Worm (Caenorhabditis elegans): ENCODE measurements around the gene flp-3.

Gene flp-3

ce11 chrX:10130159-10130558, 37.4 kb upstream of the flp-3 start:
- TF ChIP-seq unc-120 (tag; optimal IDR thresholded peaks at IDR 0.05; ENCODE audit: poor library complexity, severe bottlenecking) (no peak), unc-62 (GFP tag; optimal IDR thresholded peaks at IDR 0.05) (peak; percentile 70), lin-32 (GFP tag; optimal IDR thresholded peaks at IDR 0.05) (no peak), hlh-1 (tag; optimal IDR thresholded peaks at IDR 0.05) (peak; percentile 23), flh-1 (GFP tag; optimal IDR thresholded peaks at IDR 0.05) (no peak), ceh-39 (tag; optimal IDR thresholded peaks at IDR 0.05) (no peak), ces-1 (GFP tag; optimal IDR thresholded peaks at IDR 0.05) (no peak), elt-1 (tag; optimal IDR thresholded peaks at IDR 0.05; ENCODE audit: borderline replicate concordance, insufficient read depth) (no peak)

- TF ChIP-seq ceh-83 (GFP tag; optimal IDR thresholded peaks at IDR 0.05) = peak; percentile 22
- TF ChIP-seq drap-1 (GFP tag; optimal IDR thresholded peaks at IDR 0.05) = no peak
These were observed 31.6 kb upstream of the flp-3 start for ce11 chrX:10124338-10124737.

- TF ChIP-seq drap-1 (GFP tag; optimal IDR thresholded peaks at IDR 0.05) (no peak), ceh-39 (tag; optimal IDR thresholded peaks at IDR 0.05) (no peak), elt-3 (tag; optimal IDR thresholded peaks at IDR 0.05) (no peak), mls-2 (tag; optimal IDR thresholded peaks at IDR 0.05) (no peak), ces-1 (GFP tag; optimal IDR thresholded peaks at IDR 0.05) (no peak), nhr-28 (tag; optimal IDR thresholded peaks at IDR 0.05) (no peak), bed-3 (GFP tag; optimal IDR thresholded peaks at IDR 0.05) (no peak), nhr-76 (tag; optimal IDR thresholded peaks at IDR 0.05) (no peak), elt-1 (tag; optimal IDR thresholded peaks at IDR 0.05; ENCODE audit: borderline replicate concordance, insufficient read depth) (no peak), sptf-1 (tag; optimal IDR thresholded peaks at IDR 0.05) (no peak), sem-2 (GFP tag; optimal IDR thresholded peaks at IDR 0.05) (no peak), mab-5 (tag; optimal IDR thresholded peaks at IDR 0.05) (no peak), unc-62 (GFP tag; optimal IDR thresholded peaks at IDR 0.05) (no peak), snpc-4 (tag; optimal IDR thresholded peaks at IDR 0.05) (no peak)
These were observed 30.3 kb upstream of the flp-3 start for ce11 chrX:10123015-10123414.

ce11 chrX:10113677-10114076, 20.9 kb upstream of the flp-3 start:
- TF ChIP-seq nhr-237 (tag; optimal IDR thresholded peaks at IDR 0.05) = no peak
- TF ChIP-seq ztf-11 (tag; optimal IDR thresholded peaks at IDR 0.05) = no peak
- no peak for TF ChIP-seq nhr-2 (tag; optimal IDR thresholded peaks at IDR 0.05)
- no peak for TF ChIP-seq cnd-1 (tag; optimal IDR thresholded peaks at IDR 0.05)
- TF ChIP-seq lin-32 (GFP tag; optimal IDR thresholded peaks at IDR 0.05) = no peak
- no peak for TF ChIP-seq ceh-39 (tag; optimal IDR thresholded peaks at IDR 0.05)

- TF ChIP-seq ceh-83 (GFP tag; optimal IDR thresholded peaks at IDR 0.05) (no peak), mep-1 (tag; optimal IDR thresholded peaks at IDR 0.05) (no peak), ceh-43 (GFP tag; optimal IDR thresholded peaks at IDR 0.05) (no peak), nhr-28 (tag; optimal IDR thresholded peaks at IDR 0.05) (no peak), snpc-4 (tag; optimal IDR thresholded peaks at IDR 0.05) (no peak), drap-1 (GFP tag; optimal IDR thresholded peaks at IDR 0.05) (no peak), lsy-2 (tag; optimal IDR thresholded peaks at IDR 0.05) (no peak), hlh-1 (tag; optimal IDR thresholded peaks at IDR 0.05) (no peak), lin-13 (tag; optimal IDR thresholded peaks at IDR 0.05) (no peak), unc-39 (tag; optimal IDR thresholded peaks at IDR 0.05) (no peak), blmp-1 (tag; optimal IDR thresholded peaks at IDR 0.05) (no peak), nhr-12 (tag; optimal IDR thresholded peaks at IDR 0.05) (no peak), nhr-237 (tag; optimal IDR thresholded peaks at IDR 0.05) (no peak)
These were observed 2.4 kb upstream of the flp-3 start, which contains the start of gene flp-2 for ce11 chrX:10095145-10095544. flp-2 (minus strand) TSS chrX:10095245.

- TF ChIP-seq nhr-76 (tag; optimal IDR thresholded peaks at IDR 0.05) = no peak
- no peak for TF ChIP-seq tbx-8 (GFP tag; optimal IDR thresholded peaks at IDR 0.05)
- no peak for TF ChIP-seq ces-1 (GFP tag; optimal IDR thresholded peaks at IDR 0.05)
- TF ChIP-seq sptf-1 (tag; optimal IDR thresholded peaks at IDR 0.05) = no peak
- no peak for TF ChIP-seq mep-1 (tag; optimal IDR thresholded peaks at IDR 0.05)
- no peak for TF ChIP-seq nhr-12 (tag; optimal IDR thresholded peaks at IDR 0.05)
- TF ChIP-seq bed-3 (GFP tag; optimal IDR thresholded peaks at IDR 0.05) = no peak
- TF ChIP-seq M03D4.4 (tag; optimal IDR thresholded peaks at IDR 0.05) = no peak
These were observed 4.9 kb downstream of the flp-3 start, which contains the start of gene flp-28 for ce11 chrX:10087866-10088265. flp-28 (minus strand) TSS chrX:10087966.

All from whole organism, mixed stage, embryonic.